Worm (Caenorhabditis elegans): ENCODE results near the gene Y62E10A.19.

Gene Y62E10A.19

ce11 chrIV:13422200-13422599 lies 14.1 kb upstream of the Y62E10A.19 start, which contains the start of gene nol-9:
Gene nol-9, plus strand, starts transcription at chrIV:13422500.
- TF ChIP-seq C34F6.9 (tag; optimal IDR thresholded peaks at IDR 0.05), result no peak
- no peak for TF ChIP-seq mbf-1 (tag; optimal IDR thresholded peaks at IDR 0.05)
- no peak for TF ChIP-seq ceh-16 (tag; optimal IDR thresholded peaks at IDR 0.05)
- TF ChIP-seq ztf-11 (tag; optimal IDR thresholded peaks at IDR 0.05), result no peak
- no peak for TF ChIP-seq nhr-11 (tag; optimal IDR thresholded peaks at IDR 0.05)
- no peak for TF ChIP-seq lin-39 (tag; optimal IDR thresholded peaks at IDR 0.05)
- TF ChIP-seq aly-2 (tag; optimal IDR thresholded peaks at IDR 0.05), result no peak
- no peak for TF ChIP-seq Y55F3AM.14 (GFP tag; optimal IDR thresholded peaks at IDR 0.05)
- TF ChIP-seq unc-62 (GFP tag; optimal IDR thresholded peaks at IDR 0.05), result no peak
- no peak for TF ChIP-seq nhr-21 (tag; optimal IDR thresholded peaks at IDR 0.05)
- no peak for TF ChIP-seq egl-27 (tag; optimal IDR thresholded peaks at IDR 0.05)
- TF ChIP-seq ama-1 (optimal IDR thresholded peaks at IDR 0.05), result no peak
- TF ChIP-seq ztf-4 (tag; optimal IDR thresholded peaks at IDR 0.05), result no peak
- no peak for TF ChIP-seq nhr-129 (tag; optimal IDR thresholded peaks at IDR 0.05)
- TF ChIP-seq crh-2 (tag; optimal IDR thresholded peaks at IDR 0.05), result no peak
- TF ChIP-seq nhr-23 (tag; optimal IDR thresholded peaks at IDR 0.05), result no peak
- no peak for TF ChIP-seq unc-55 (GFP tag; optimal IDR thresholded peaks at IDR 0.05)
- TF ChIP-seq dmd-4 (tag; optimal IDR thresholded peaks at IDR 0.05), result no peak

ce11 chrIV:13415739-13416271 lies 7.7 kb upstream of the Y62E10A.19 start, which contains the start of the genes pik-1 and aptf-2:
Gene pik-1, plus strand, starts transcription at chrIV:13416041.
Gene aptf-2, minus strand, starts transcription at chrIV:13416051.
- TF ChIP-seq blmp-1 (tag; optimal IDR thresholded peaks at IDR 0.05; ENCODE audit: insufficient read depth) (no peak), nhr-129 (tag; optimal IDR thresholded peaks at IDR 0.05) (peak; percentile 65), C34F6.9 (tag; optimal IDR thresholded peaks at IDR 0.05) (peak; percentile 16), unc-55 (GFP tag; optimal IDR thresholded peaks at IDR 0.05) (peak; percentile 38), mbf-1 (tag; optimal IDR thresholded peaks at IDR 0.05) (no peak), aly-2 (tag; optimal IDR thresholded peaks at IDR 0.05) (no peak), fos-1 (tag; optimal IDR thresholded peaks at IDR 0.05) (no peak)

- TF ChIP-seq lin-13 (GFP tag; optimal IDR thresholded peaks at IDR 0.05), result no peak
- no peak for TF ChIP-seq snpc-4 (tag; optimal IDR thresholded peaks at IDR 0.05)
- TF ChIP-seq nhr-25 (tag; optimal IDR thresholded peaks at IDR 0.05), result no peak
- TF ChIP-seq unc-55 (GFP tag; optimal IDR thresholded peaks at IDR 0.05), result peak; percentile 15
- TF ChIP-seq ceh-82 (tag; optimal IDR thresholded peaks at IDR 0.05), result no peak
- TF ChIP-seq F13H6.1 (tag; optimal IDR thresholded peaks at IDR 0.05), result peak; percentile 0
- TF ChIP-seq ZK546.5 (tag; optimal IDR thresholded peaks at IDR 0.05), result no peak
- TF ChIP-seq nhr-23 (tag; optimal IDR thresholded peaks at IDR 0.05), result no peak
- no peak for TF ChIP-seq dmd-4 (tag; optimal IDR thresholded peaks at IDR 0.05)
- TF ChIP-seq nhr-77 (tag; optimal IDR thresholded peaks at IDR 0.05), result no peak
- TF ChIP-seq ceh-16 (tag; optimal IDR thresholded peaks at IDR 0.05), result no peak
- no peak for TF ChIP-seq mdl-1 (tag; optimal IDR thresholded peaks at IDR 0.05)
- peak; percentile 53 for TF ChIP-seq C34F6.9 (tag; optimal IDR thresholded peaks at IDR 0.05)
- TF ChIP-seq nhr-129 (tag; optimal IDR thresholded peaks at IDR 0.05), result peak; percentile 64
- TF ChIP-seq sem-4 (tag; optimal IDR thresholded peaks at IDR 0.05), result no peak
- TF ChIP-seq crh-2 (tag; optimal IDR thresholded peaks at IDR 0.05), result no peak
- no peak for TF ChIP-seq unc-62 (GFP tag; optimal IDR thresholded peaks at IDR 0.05)
- no peak for TF ChIP-seq Y55F3AM.14 (GFP tag; optimal IDR thresholded peaks at IDR 0.05)
- TF ChIP-seq sma-3 (GFP tag; optimal IDR thresholded peaks at IDR 0.05), result no peak
- no peak for TF ChIP-seq egl-27 (tag; optimal IDR thresholded peaks at IDR 0.05)
Observed at ce11 chrIV:13412845-13413383, 4.8 kb upstream of the Y62E10A.19 start, which contains the start of gene gcl-1. Gene gcl-1, minus strand, starts transcription at chrIV:13412895.

- TF ChIP-seq nhr-77 (tag; optimal IDR thresholded peaks at IDR 0.05) (no peak), ztf-4 (tag; optimal IDR thresholded peaks at IDR 0.05) (no peak), skn-1 (tag; optimal IDR thresholded peaks at IDR 0.05) (no peak), sem-4 (tag; optimal IDR thresholded peaks at IDR 0.05) (no peak), ama-1 (optimal IDR thresholded peaks at IDR 0.05) (no peak), blmp-1 (tag; optimal IDR thresholded peaks at IDR 0.05; ENCODE audit: insufficient read depth) (no peak), elt-3 (tag; optimal IDR thresholded peaks at IDR 0.05) (no peak), nhr-129 (tag; optimal IDR thresholded peaks at IDR 0.05) (no peak)
Observed at ce11 chrIV:13400456-13401364, 7.4 kb downstream of the Y62E10A.19 start, which contains the start of the genes memi-2 and cyp-31A5. Gene memi-2, minus strand, starts transcription at chrIV:13400506. Gene cyp-31A5, plus strand, starts transcription at chrIV:13401289.

Data from whole organism, L2 larva.